Worm (Caenorhabditis elegans) whole organism, L2 larva: Measurements from ENCODE around the gene got-1.2.
A peak's percentile ranks its signal among the peaks of the same experiment; 100 is the strongest.

Source experiments
- ZK546.5 ChIP-seq: sonication (generic microtip); optimal IDR thresholded peaks from 2 replicates; lab custom pipeline; 2017; ENCODE audit warnings: missing biosample characterization, missing genetic modification characterization
- ceh-16 ChIP-seq: fragments of 150-350 bp; optimal IDR thresholded peaks from 2 replicates; lab custom pipeline; 2014; ENCODE audit warnings: missing biosample characterization, missing genetic modification characterization
- ceh-82 ChIP-seq: fragments of 150-350 bp; optimal IDR thresholded peaks from 2 replicates; lab custom pipeline; 2014; ENCODE audit warnings: missing biosample characterization, missing genetic modification characterization
- egl-27 ChIP-seq: sonication (generic microtip); optimal IDR thresholded peaks from 3 replicates; lab custom pipeline; 2017; ENCODE audit warnings: missing biosample characterization, missing genetic modification reagents, missing genetic modification characterization
- elt-3 ChIP-seq: sonication (generic microtip); optimal IDR thresholded peaks from 2 replicates; lab custom pipeline; 2017; ENCODE audit warnings: missing biosample characterization, missing genetic modification characterization
- fos-1 ChIP-seq: fragments of 150-350 bp; optimal IDR thresholded peaks from 2 replicates; lab custom pipeline; 2014; ENCODE audit warnings: missing biosample characterization, missing genetic modification characterization
- lin-13 ChIP-seq: fragments of 150-350 bp; optimal IDR thresholded peaks from 2 replicates; lab custom pipeline; 2014; ENCODE audit warnings: missing biosample characterization, missing genetic modification reagents, missing genetic modification characterization
- lin-39 ChIP-seq: fragments of 150-350 bp; optimal IDR thresholded peaks from 2 replicates; lab custom pipeline; 2014; ENCODE audit warnings: missing biosample characterization, missing genetic modification reagents, missing genetic modification characterization
- mbf-1 ChIP-seq: sonication (generic microtip); optimal IDR thresholded peaks from 2 replicates; lab custom pipeline; 2017; ENCODE audit warnings: missing biosample characterization, missing genetic modification characterization
- mdl-1 ChIP-seq, 2 experiments: fragments of 150-350 bp in 1 of 2; sonication (generic microtip) in 1 of 2; optimal IDR thresholded peaks; 2 replicates each; lab custom pipeline; 2017; ENCODE audit warnings: missing biosample characterization in 2 of 2, missing genetic modification characterization in 2 of 2
- nhr-25 ChIP-seq: fragments of 150-350 bp; sonication (generic microtip); optimal IDR thresholded peaks from 3 replicates; lab custom pipeline; 2014; ENCODE audit warnings: missing biosample characterization, missing genetic modification characterization
- snpc-4 ChIP-seq: fragments of 150-350 bp; optimal IDR thresholded peaks from 2 replicates; lab custom pipeline; 2014; ENCODE audit warnings: missing biosample characterization, missing genetic modification characterization

ce11 chrX:16813148-16813547, 20.2 kb upstream of the got-1.2 start:
- TF ChIP-seq egl-27 (tag; lab: Kevin White, UChicago) (no peak), ceh-82 (tag; lab: Kevin White, UChicago) (no peak), lin-13 (GFP tag; lab: Kevin White, UChicago) (no peak), mdl-1 (tag; optimal IDR thresholded peaks at IDR 0.05; lab: Kevin White, UChicago) (no peak), lin-39 (tag; lab: Kevin White, UChicago) (no peak), elt-3 (tag; lab: Kevin White, UChicago) (no peak), ceh-16 (tag; lab: Kevin White, UChicago) (no peak), ZK546.5 (tag; lab: Kevin White, UChicago) (no peak), nhr-25 (no peak), fos-1 (peak; percentile 38), mbf-1 (tag; lab: Kevin White, UChicago) (no peak), snpc-4 (no peak)
